Worm (Caenorhabditis elegans): ENCODE data around the gene R102.8.

DNA sequence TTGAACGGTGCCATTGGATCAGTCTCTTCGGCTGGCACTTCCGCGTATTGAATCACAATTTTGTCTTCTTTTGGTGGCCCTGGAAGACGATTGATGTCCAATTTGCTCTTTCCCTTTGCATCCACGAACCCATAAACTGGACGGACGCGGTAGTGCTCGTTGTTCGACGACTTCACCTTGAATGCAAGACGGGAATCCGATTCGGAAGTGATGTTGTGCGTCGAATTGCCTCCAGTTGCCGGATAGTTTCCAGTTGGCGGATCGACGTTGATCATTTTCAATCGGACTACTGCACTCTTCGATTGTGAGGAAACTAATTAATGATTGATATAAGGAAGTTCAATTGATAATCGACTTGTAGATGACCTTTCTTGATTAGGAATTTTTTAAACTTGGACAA is 48.3 kb upstream of the R102.8 start, which contains the start of gene ssp-34:
- TF ChIP-seq ekl-4 (GFP tag; IDR thresholded peaks at IDR 0.05) = no peak
- TF ChIP-seq unc-62 (GFP tag; optimal IDR thresholded peaks at IDR 0.05) = no peak
- no peak for TF ChIP-seq rpc-1 (optimal IDR thresholded peaks at IDR 0.05)
- TF ChIP-seq rpc-1 (tag; optimal IDR thresholded peaks at IDR 0.05) = no peak
- TF ChIP-seq mel-28 (tag; optimal IDR thresholded peaks at IDR 0.05; ENCODE audit: borderline replicate concordance) = no peak
- no peak for TF ChIP-seq tbx-9 (tag; optimal IDR thresholded peaks at IDR 0.05; ENCODE audit: borderline replicate concordance)
- no peak for TF ChIP-seq somi-1 (GFP tag; optimal IDR thresholded peaks at IDR 0.05)
- TF ChIP-seq ztf-28 (GFP tag; IDR thresholded peaks at IDR 0.05) = no peak
- TF ChIP-seq hlh-12 (tag; optimal IDR thresholded peaks at IDR 0.05) = no peak
- no peak for TF ChIP-seq ZK185.1 (tag; optimal IDR thresholded peaks at IDR 0.05; ENCODE audit: poor library complexity, severe bottlenecking)
- TF ChIP-seq nhr-90 (tag; optimal IDR thresholded peaks at IDR 0.05) = no peak

All from whole organism, young adult.